Worm (Caenorhabditis elegans) whole organism, L3 larva: ENCODE results near the gene F46B6.4.

Experiments
- aly-2 ChIP-seq: fragments of 150-350 bp; optimal IDR thresholded peaks from 2 replicates; lab custom pipeline; 2014; ENCODE audit warnings: missing biosample characterization, missing genetic modification characterization
- egl-5 ChIP-seq: fragments of 150-350 bp; optimal IDR thresholded peaks from 2 replicates; lab custom pipeline; 2017; ENCODE audit warnings: missing biosample characterization, missing genetic modification reagents, missing genetic modification characterization, inconsistent platforms
- elt-1 ChIP-seq: fragments of 150-350 bp; optimal IDR thresholded peaks from 2 replicates; lab custom pipeline; 2014; ENCODE audit warnings: missing biosample characterization, missing genetic modification characterization
- jun-1 ChIP-seq: fragments of 150-350 bp; optimal IDR thresholded peaks from 2 replicates; lab custom pipeline; 2014; ENCODE audit warnings: missing biosample characterization, missing genetic modification reagents, missing genetic modification characterization
- mdl-1 ChIP-seq: fragments of 150-350 bp; optimal IDR thresholded peaks from 2 replicates; lab custom pipeline; 2014; ENCODE audit warnings: missing biosample characterization, missing genetic modification characterization
- unc-62 ChIP-seq: fragments of 150-350 bp; sonication (generic microtip); optimal IDR thresholded peaks from 4 replicates; lab custom pipeline; 2014; ENCODE audit warnings: missing biosample characterization, missing genetic modification reagents, missing genetic modification characterization

ce11 chrV:9733920-9734454 is 45.3 kb downstream of the F46B6.4 start, which contains the start of gene cal-7:
- TF ChIP-seq unc-62 (GFP tag; lab: Kevin White, UChicago) (no peak), mdl-1 (no peak), elt-1 (tag; lab: Kevin White, UChicago) (no peak), jun-1 (no peak), egl-5 (tag; lab: Kevin White, UChicago) (no peak), aly-2 (tag; lab: Kevin White, UChicago) (no peak)
